Worm (Caenorhabditis elegans): ENCODE measurements around the gene T24E12.6.

The T24E12.6 gene

ce11 chrII:3788356-3788962 is 27.0 kb upstream of the T24E12.6 start:
- TF ChIP-seq fos-1 (tag; optimal IDR thresholded peaks at IDR 0.05) (peak; percentile 49), snpc-4 (tag; optimal IDR thresholded peaks at IDR 0.05) (no peak), unc-39 (tag; optimal IDR thresholded peaks at IDR 0.05) (no peak), mab-5 (tag; optimal IDR thresholded peaks at IDR 0.05) (no peak), unc-62 (GFP tag; optimal IDR thresholded peaks at IDR 0.05) (no peak), mbf-1 (tag; optimal IDR thresholded peaks at IDR 0.05) (no peak), sma-3 (GFP tag; optimal IDR thresholded peaks at IDR 0.05) (no peak)

- TF ChIP-seq lin-11 (tag; optimal IDR thresholded peaks at IDR 0.05): no peak
Measured at ce11 chrII:3787151-3787550, 25.7 kb upstream of the T24E12.6 start, which contains the start of gene T24E12.13. Gene T24E12.13 (plus strand): TSS chrII:3787451.

ce11 chrII:3786538-3786937 is 25.0 kb upstream of the T24E12.6 start:
- TF ChIP-seq unc-62 (GFP tag; optimal IDR thresholded peaks at IDR 0.05): no peak
- peak; percentile 80 for TF ChIP-seq egl-27 (tag; optimal IDR thresholded peaks at IDR 0.05)
- TF ChIP-seq sma-9 (GFP tag; optimal IDR thresholded peaks at IDR 0.05): peak; percentile 78
- TF ChIP-seq sma-9 (tag; optimal IDR thresholded peaks at IDR 0.05): no peak
- TF ChIP-seq nhr-237 (tag; optimal IDR thresholded peaks at IDR 0.05): no peak
- no peak for TF ChIP-seq zag-1 (tag; optimal IDR thresholded peaks at IDR 0.05)
- TF ChIP-seq nhr-10 (tag; optimal IDR thresholded peaks at IDR 0.05): no peak
- peak; percentile 78 for TF ChIP-seq crh-2 (tag; optimal IDR thresholded peaks at IDR 0.05)
- TF ChIP-seq fos-1 (tag; optimal IDR thresholded peaks at IDR 0.05): peak; percentile 100
- TF ChIP-seq gmeb-1 (tag; optimal IDR thresholded peaks at IDR 0.05): peak; percentile 64
- TF ChIP-seq sma-3 (GFP tag; optimal IDR thresholded peaks at IDR 0.05): peak; percentile 27
- TF ChIP-seq skn-1 (tag; optimal IDR thresholded peaks at IDR 0.05): peak; percentile 93
- no peak for TF ChIP-seq unc-55 (GFP tag; optimal IDR thresholded peaks at IDR 0.05)
- TF ChIP-seq nhr-6 (tag; optimal IDR thresholded peaks at IDR 0.05): no peak

- TF ChIP-seq ztf-1 (GFP tag; conservative IDR thresholded peaks at IDR 0.05) (no peak), mdl-1 (tag; optimal IDR thresholded peaks at IDR 0.05) (no peak), lin-13 (GFP tag; optimal IDR thresholded peaks at IDR 0.05) (no peak), nhr-129 (tag; optimal IDR thresholded peaks at IDR 0.05) (no peak), nhr-21 (tag; optimal IDR thresholded peaks at IDR 0.05) (no peak), alr-1 (tag; optimal IDR thresholded peaks at IDR 0.05) (no peak), ceh-16 (tag; optimal IDR thresholded peaks at IDR 0.05) (no peak), ztf-11 (tag; optimal IDR thresholded peaks at IDR 0.05) (no peak), nhr-25 (tag; optimal IDR thresholded peaks at IDR 0.05) (no peak), nhr-77 (tag; optimal IDR thresholded peaks at IDR 0.05) (no peak), mbf-1 (tag; optimal IDR thresholded peaks at IDR 0.05) (no peak), fos-1 (tag; optimal IDR thresholded peaks at IDR 0.05) (no peak), sem-4 (tag; optimal IDR thresholded peaks at IDR 0.05) (no peak), F13H6.1 (tag; optimal IDR thresholded peaks at IDR 0.05) (no peak), mab-5 (tag; optimal IDR thresholded peaks at IDR 0.05) (no peak), gmeb-1 (tag; optimal IDR thresholded peaks at IDR 0.05) (no peak), crh-2 (tag; optimal IDR thresholded peaks at IDR 0.05) (no peak), egl-27 (tag; optimal IDR thresholded peaks at IDR 0.05) (no peak), elt-3 (tag; optimal IDR thresholded peaks at IDR 0.05) (no peak)
Measured at ce11 chrII:3785756-3786155, 24.3 kb upstream of the T24E12.6 start.

- TF ChIP-seq nhr-11 (tag; optimal IDR thresholded peaks at IDR 0.05): no peak
- TF ChIP-seq F13H6.1 (tag; optimal IDR thresholded peaks at IDR 0.05): no peak
- TF ChIP-seq skn-1 (tag; optimal IDR thresholded peaks at IDR 0.05): no peak
- TF ChIP-seq peb-1 (tag; optimal IDR thresholded peaks at IDR 0.05): no peak
- no peak for TF ChIP-seq ceh-16 (tag; optimal IDR thresholded peaks at IDR 0.05)
- no peak for TF ChIP-seq zag-1 (tag; optimal IDR thresholded peaks at IDR 0.05)
- no peak for TF ChIP-seq nhr-237 (tag; optimal IDR thresholded peaks at IDR 0.05)
- no peak for TF ChIP-seq nhr-77 (tag; optimal IDR thresholded peaks at IDR 0.05)
- no peak for TF ChIP-seq gmeb-1 (tag; optimal IDR thresholded peaks at IDR 0.05)
- no peak for TF ChIP-seq nhr-23 (tag; optimal IDR thresholded peaks at IDR 0.05)
- TF ChIP-seq fos-1 (tag; optimal IDR thresholded peaks at IDR 0.05): no peak
- TF ChIP-seq blmp-1 (tag; optimal IDR thresholded peaks at IDR 0.05; ENCODE audit: insufficient read depth): no peak
- no peak for TF ChIP-seq ztf-4 (tag; optimal IDR thresholded peaks at IDR 0.05)
- TF ChIP-seq elt-1 (tag; optimal IDR thresholded peaks at IDR 0.05): no peak
- no peak for TF ChIP-seq sma-9 (GFP tag; optimal IDR thresholded peaks at IDR 0.05)
- no peak for TF ChIP-seq sma-9 (tag; optimal IDR thresholded peaks at IDR 0.05)
- TF ChIP-seq nhr-12 (tag; optimal IDR thresholded peaks at IDR 0.05): no peak
- TF ChIP-seq lin-11 (tag; optimal IDR thresholded peaks at IDR 0.05): no peak
- no peak for TF ChIP-seq lin-39 (tag; optimal IDR thresholded peaks at IDR 0.05)
- TF ChIP-seq crh-2 (tag; optimal IDR thresholded peaks at IDR 0.05): no peak
- TF ChIP-seq aly-2 (tag; optimal IDR thresholded peaks at IDR 0.05): no peak
Measured at ce11 chrII:3785257-3785656, 23.8 kb upstream of the T24E12.6 start, which contains the start of gene T24E12.1. Gene T24E12.1 (plus strand): TSS chrII:3785557.

Data from whole organism, L2 larva.